Worm (Caenorhabditis elegans): ENCODE results near the gene T25B2.4.

DNA sequence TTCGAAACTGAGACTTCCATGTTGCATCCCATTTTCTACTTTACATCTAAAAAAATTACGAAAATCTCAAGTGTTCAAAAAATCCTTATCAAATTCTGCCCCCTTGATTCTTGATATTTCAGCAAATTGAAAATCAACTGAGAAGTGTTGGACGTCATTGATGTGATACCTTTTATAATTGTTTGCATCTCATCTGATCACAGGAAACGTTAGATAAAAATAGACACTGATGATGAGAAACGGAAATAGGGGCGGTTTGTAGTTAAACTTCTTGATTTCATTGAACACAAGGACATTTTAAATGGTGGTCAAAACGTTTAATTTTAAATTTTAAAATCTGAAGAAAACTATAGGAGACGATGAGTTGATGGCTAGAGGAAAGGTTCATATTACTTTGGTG lies 49.3 kb upstream of the T25B2.4 start:
- no peak for TF ChIP-seq hlh-1 (tag; optimal IDR thresholded peaks at IDR 0.05)
- no peak for TF ChIP-seq unc-62 (GFP tag; optimal IDR thresholded peaks at IDR 0.05)
- TF ChIP-seq ceh-43 (GFP tag; optimal IDR thresholded peaks at IDR 0.05) = no peak
- TF ChIP-seq lin-13 (tag; optimal IDR thresholded peaks at IDR 0.05) = no peak
- TF ChIP-seq nhr-76 (tag; optimal IDR thresholded peaks at IDR 0.05) = no peak
- TF ChIP-seq mep-1 (tag; optimal IDR thresholded peaks at IDR 0.05) = no peak
- TF ChIP-seq snpc-4 (tag; optimal IDR thresholded peaks at IDR 0.05) = no peak
- TF ChIP-seq nhr-237 (tag; optimal IDR thresholded peaks at IDR 0.05) = no peak
- TF ChIP-seq ztf-11 (tag; optimal IDR thresholded peaks at IDR 0.05) = no peak
- no peak for TF ChIP-seq elt-1 (tag; optimal IDR thresholded peaks at IDR 0.05; ENCODE audit: borderline replicate concordance, insufficient read depth)
- TF ChIP-seq ham-2 (GFP tag; optimal IDR thresholded peaks at IDR 0.05) = no peak
- no peak for TF ChIP-seq pha-4 (tag; optimal IDR thresholded peaks at IDR 0.05)
- no peak for TF ChIP-seq cnd-1 (tag; optimal IDR thresholded peaks at IDR 0.05)
